Fruit fly (Drosophila melanogaster): ENCODE measurements around the gene Nrt.

DNA sequence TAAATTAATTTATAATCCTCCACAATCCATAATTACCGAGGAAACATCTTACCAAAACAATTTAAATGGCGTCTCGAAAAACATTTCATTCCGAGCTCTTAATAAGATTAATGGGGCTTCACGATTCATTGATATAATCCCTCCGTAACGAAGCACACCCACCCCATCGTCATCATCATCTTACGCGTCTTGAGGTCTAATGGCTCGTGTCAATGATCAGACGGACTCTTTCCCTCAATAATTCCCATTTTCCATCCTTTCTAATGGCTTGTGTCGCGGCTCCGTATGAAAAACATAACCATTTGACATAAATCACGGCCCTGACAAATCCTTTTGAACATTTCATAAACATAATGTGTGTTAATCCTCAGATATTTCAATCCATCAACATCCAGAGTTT is 1.0 kb downstream of the Nrt start:
- TF ChIP-seq CG34367 (tag; optimal IDR thresholded peaks at IDR 0.05) = no peak
- TF ChIP-seq D1 (tag; optimal IDR thresholded peaks at IDR 0.05) = no peak
- no peak for TF ChIP-seq CG9948 (tag; optimal IDR thresholded peaks at IDR 0.05)
- no peak for TF ChIP-seq Snoo (tag; optimal IDR thresholded peaks at IDR 0.05)
- no peak for TF ChIP-seq Ets98B (GFP tag; IDR thresholded peaks at IDR 0.05)
- TF ChIP-seq CG17806 (tag; optimal IDR thresholded peaks at IDR 0.05) = no peak
- no peak for TF ChIP-seq CG32121 (GFP tag; IDR thresholded peaks at IDR 0.05)
- no peak for TF ChIP-seq fd96Ca (GFP tag; IDR thresholded peaks at IDR 0.05)
- no peak for TF ChIP-seq gl (tag; optimal IDR thresholded peaks at IDR 0.05)
- no peak for TF ChIP-seq EcR (GFP tag; optimal IDR thresholded peaks at IDR 0.05)
- TF ChIP-seq rn (GFP tag; IDR thresholded peaks at IDR 0.05) = no peak
- TF ChIP-seq CG10348 (GFP tag; IDR thresholded peaks at IDR 0.05) = no peak
- no peak for TF ChIP-seq CG4496 (GFP tag; IDR thresholded peaks at IDR 0.05)
- TF ChIP-seq CG8159 (tag; optimal IDR thresholded peaks at IDR 0.05) = no peak
